Worm (Caenorhabditis elegans): ENCODE measurements around the gene C50F4.6.

Gene C50F4.6

DNA sequence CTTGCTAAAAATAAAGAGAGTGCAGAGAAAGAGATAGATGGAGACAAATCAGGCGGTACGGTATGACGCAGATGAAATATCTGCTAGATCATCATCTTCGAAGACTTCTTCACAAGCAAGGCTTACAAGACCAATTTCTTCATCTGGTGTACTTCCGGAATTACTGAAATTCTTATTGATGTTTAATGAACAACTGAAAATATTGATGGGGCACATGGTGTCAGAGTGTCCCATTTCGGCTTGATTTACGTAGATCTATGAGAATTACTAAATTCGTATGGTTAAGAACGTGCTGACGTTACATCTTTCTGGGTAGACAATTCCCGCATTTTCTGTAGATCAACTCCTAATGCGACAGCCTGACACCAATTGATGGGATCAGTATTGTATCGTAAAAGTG, 10.8 kb downstream of the C50F4.6 start:
- no peak for TF ChIP-seq fos-1 (tag; optimal IDR thresholded peaks at IDR 0.05)
- no peak for TF ChIP-seq efl-1 (optimal IDR thresholded peaks at IDR 0.05)
- TF ChIP-seq efl-1 (GFP tag; optimal IDR thresholded peaks at IDR 0.05 in 1 of 2): peak in 1 of 2 experiments; percentile 25

DNA sequence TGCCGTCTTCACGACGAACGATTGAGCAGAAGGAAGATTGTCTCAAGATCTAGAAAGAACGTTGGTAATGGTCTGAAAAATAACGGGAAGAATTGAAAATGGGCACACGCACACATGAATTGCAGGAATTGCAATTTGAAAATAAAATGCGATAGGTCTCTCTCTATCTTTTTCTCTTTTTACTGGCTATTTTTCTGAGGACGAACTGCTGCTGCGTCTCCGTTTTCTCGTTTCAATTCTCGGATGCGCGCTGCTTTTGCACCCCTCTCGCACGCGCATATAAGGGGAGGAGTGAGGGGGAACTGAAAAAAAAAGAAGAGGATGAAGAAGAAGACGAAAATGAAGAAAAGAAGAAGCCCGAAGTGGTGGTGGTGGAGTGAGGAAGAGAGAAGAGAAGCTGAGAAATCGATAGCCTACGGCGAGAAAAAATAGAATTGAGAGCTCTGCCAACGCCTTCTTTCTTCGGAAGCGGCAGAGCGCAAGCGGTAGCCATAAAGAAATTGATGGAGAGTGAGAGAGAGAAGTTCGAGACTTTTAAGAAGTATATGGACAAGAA, 15.8 kb downstream of the C50F4.6 start, which contains the start of gene rgef-1:
rgef-1 (minus strand) TSS at position 51 of the 556 bp plus-strand sequence.
- no peak for TF ChIP-seq nhr-11 (tag; optimal IDR thresholded peaks at IDR 0.05)
- TF ChIP-seq Y116A8C.19 (tag; optimal IDR thresholded peaks at IDR 0.05; ENCODE audit: borderline replicate concordance): no peak
- TF ChIP-seq efl-1 (optimal IDR thresholded peaks at IDR 0.05): peak; percentile 30 to 34
- peak in 1 of 2 experiments; percentile 3 for TF ChIP-seq efl-1 (GFP tag; optimal IDR thresholded peaks at IDR 0.05 in 1 of 2)
- TF ChIP-seq mef-2 (tag; optimal IDR thresholded peaks at IDR 0.05): peak; percentile 80
- TF ChIP-seq fkh-8 (tag; optimal IDR thresholded peaks at IDR 0.05): peak; percentile 88
- TF ChIP-seq tlp-1 (tag; optimal IDR thresholded peaks at IDR 0.05): no peak
- TF ChIP-seq unc-62 (GFP tag; optimal IDR thresholded peaks at IDR 0.05): no peak
- TF ChIP-seq C16A3.4 (tag; optimal IDR thresholded peaks at IDR 0.05): no peak
- TF ChIP-seq ceh-82 (tag; optimal IDR thresholded peaks at IDR 0.05): peak; percentile 30 to 82 (median 59)
- TF ChIP-seq unc-130 (tag; optimal IDR thresholded peaks at IDR 0.05): no peak
- no peak for TF ChIP-seq grh-1 (GFP tag; IDR thresholded peaks at IDR 0.05)
- no peak for TF ChIP-seq fkh-4 (tag; optimal IDR thresholded peaks at IDR 0.05; ENCODE audit: borderline replicate concordance)
- TF ChIP-seq ets-5 (GFP tag; IDR thresholded peaks at IDR 0.05): no peak
- peak; percentile 5 for TF ChIP-seq skn-1 (tag; optimal IDR thresholded peaks at IDR 0.05)
- peak; percentile 95 for TF ChIP-seq lin-14 (GFP tag; optimal IDR thresholded peaks at IDR 0.05)
- TF ChIP-seq mdl-1 (tag; optimal IDR thresholded peaks at IDR 0.05): no peak
- no peak for TF ChIP-seq lir-3 (tag; optimal IDR thresholded peaks at IDR 0.05; ENCODE audit: poor library complexity)
- peak; percentile 84 for TF ChIP-seq unc-86 (tag; optimal IDR thresholded peaks at IDR 0.05)
- no peak for TF ChIP-seq F16B12.6 (tag; optimal IDR thresholded peaks at IDR 0.05)
- TF ChIP-seq aly-2 (tag; optimal IDR thresholded peaks at IDR 0.05): no peak
- TF ChIP-seq elt-3 (tag; optimal IDR thresholded peaks at IDR 0.05): no peak
- peak; percentile 26 for TF ChIP-seq irx-1 (tag; optimal IDR thresholded peaks at IDR 0.05)
- peak; percentile 79 for TF ChIP-seq egl-13 (tag; optimal IDR thresholded peaks at IDR 0.05)
- TF ChIP-seq dpl-1 (GFP tag; optimal IDR thresholded peaks at IDR 0.05): peak in 1 of 3 experiments; percentile 25
- peak; percentile 62 for TF ChIP-seq isw-1 (GFP tag; IDR thresholded peaks at IDR 0.05)
- no peak for TF ChIP-seq hlh-4 (tag; optimal IDR thresholded peaks at IDR 0.05)
- no peak for TF ChIP-seq lin-39 (tag; optimal IDR thresholded peaks at IDR 0.05)
- peak; percentile 23 for TF ChIP-seq xbp-1 (tag; optimal IDR thresholded peaks at IDR 0.05)
- TF ChIP-seq pax-3 (tag; optimal IDR thresholded peaks at IDR 0.05): peak; percentile 3
- peak; percentile 17 for TF ChIP-seq ceh-8 (GFP tag; optimal IDR thresholded peaks at IDR 0.05)
- peak; percentile 65 for TF ChIP-seq nhr-47 (tag; optimal IDR thresholded peaks at IDR 0.05)
- TF ChIP-seq rnt-1 (tag; optimal IDR thresholded peaks at IDR 0.05): no peak
- TF ChIP-seq blmp-1 (tag; optimal IDR thresholded peaks at IDR 0.05): no peak
- TF ChIP-seq fos-1 (tag; optimal IDR thresholded peaks at IDR 0.05): peak; percentile 16
- TF ChIP-seq ces-1 (GFP tag; optimal IDR thresholded peaks at IDR 0.05): no peak
- TF ChIP-seq nhr-28 (tag; optimal IDR thresholded peaks at IDR 0.05): no peak
- TF ChIP-seq nhr-71 (tag; optimal IDR thresholded peaks at IDR 0.05): peak; percentile 71
- peak in 1 of 2 experiments; percentile 27 for TF ChIP-seq egl-27 (tag; optimal IDR thresholded peaks at IDR 0.05)
- TF ChIP-seq lin-15B (tag; optimal IDR thresholded peaks at IDR 0.05): no peak
- TF ChIP-seq hpl-2 (GFP tag; optimal IDR thresholded peaks at IDR 0.05): no peak
- no peak for TF ChIP-seq efl-3 (GFP tag; optimal IDR thresholded peaks at IDR 0.05)
- no peak for TF ChIP-seq nhr-84 (tag; optimal IDR thresholded peaks at IDR 0.05)
- no peak for TF ChIP-seq sup-37 (GFP tag; optimal IDR thresholded peaks at IDR 0.05)
- TF ChIP-seq nhr-20 (tag; optimal IDR thresholded peaks at IDR 0.05): peak; percentile 6
- no peak for TF ChIP-seq nhr-77 (tag; optimal IDR thresholded peaks at IDR 0.05)
- no peak for TF ChIP-seq pag-3 (tag; optimal IDR thresholded peaks at IDR 0.05; ENCODE audit: borderline replicate concordance, insufficient read depth)
- TF ChIP-seq lsy-2 (tag; optimal IDR thresholded peaks at IDR 0.05): peak; percentile 41 to 60
- TF ChIP-seq ceh-63 (GFP tag; optimal IDR thresholded peaks at IDR 0.05): no peak
- TF ChIP-seq mep-1 (tag; optimal IDR thresholded peaks at IDR 0.05): no peak

All from whole organism, L1 larva.